Worm (Caenorhabditis elegans): Measurements from ENCODE around the gene glb-33.
A peak's percentile ranks its signal among the peaks of the same experiment; 100 is the strongest.

The glb-33 gene

DNA sequence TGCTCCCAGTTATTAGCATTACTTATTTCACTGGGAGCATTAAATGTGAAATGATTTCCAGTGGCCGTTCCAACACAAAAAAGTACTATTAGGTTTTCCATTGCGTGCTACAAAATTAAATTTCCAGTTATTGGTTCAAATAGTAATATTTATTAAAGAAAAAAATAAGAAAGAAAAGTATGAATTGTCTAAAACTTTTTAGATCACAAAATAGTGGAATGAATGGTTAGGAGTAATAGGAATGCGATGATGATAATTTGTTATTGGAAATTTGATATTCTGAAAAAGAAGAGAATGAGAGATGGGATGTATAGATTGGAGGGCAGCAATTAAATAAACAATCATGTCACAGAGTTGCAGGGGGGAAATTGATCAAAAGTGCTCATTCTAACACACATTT lies 6.1 kb downstream of the glb-33 start, which contains the start of gene Y75B7AL.2:
TSS of gene Y75B7AL.2 (minus strand) at position 101 of the 400 bp plus-strand sequence.
- TF ChIP-seq ama-1 (optimal IDR thresholded peaks at IDR 0.05) (no peak), aha-1 (tag) (peak; percentile 36)

DNA sequence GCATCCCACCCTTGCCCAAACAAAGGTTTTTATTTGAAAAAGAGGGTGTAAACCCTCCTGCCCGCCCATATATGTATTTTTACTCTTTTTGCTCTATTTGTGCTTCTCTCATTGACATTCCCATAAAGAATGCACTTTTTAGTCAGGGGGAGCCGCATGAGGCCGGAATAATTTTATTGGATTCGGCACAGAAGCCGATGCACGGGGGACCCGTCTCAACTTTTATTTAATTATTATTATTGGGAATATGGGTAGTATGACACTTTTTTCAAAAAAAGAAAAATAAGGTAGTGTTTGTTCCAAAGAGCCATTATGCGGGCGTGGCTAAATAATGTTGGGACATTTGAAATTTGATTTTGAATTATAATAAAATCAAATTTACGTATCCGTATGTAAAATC lies 10.1 kb downstream of the glb-33 start:
- TF ChIP-seq nhr-10 (tag; optimal IDR thresholded peaks at IDR 0.05) (no peak), hlh-11 (tag; optimal IDR thresholded peaks at IDR 0.05) (no peak), lir-3 (tag; optimal IDR thresholded peaks at IDR 0.05) (no peak)

DNA sequence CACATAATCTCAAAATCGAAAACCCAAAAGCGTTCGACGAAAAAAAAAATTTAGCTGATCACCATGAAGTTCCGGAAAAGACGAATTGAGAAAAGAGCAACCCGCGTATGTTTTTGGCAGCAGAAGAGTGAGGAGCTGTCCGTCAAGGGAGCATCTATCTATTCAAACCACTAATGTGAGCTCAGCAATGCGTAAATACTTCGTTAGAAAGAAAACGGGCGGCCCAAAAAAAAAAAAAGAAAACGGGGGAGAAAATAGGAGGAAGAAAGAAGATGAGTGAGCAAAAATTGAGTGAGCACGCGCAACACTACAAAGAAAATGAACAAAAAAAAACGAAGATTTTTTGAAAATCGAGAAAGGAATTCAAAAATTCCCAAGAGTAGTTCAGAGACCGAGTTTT lies 12.4 kb downstream of the glb-33 start:
- TF ChIP-seq fkh-10 (GFP tag; optimal IDR thresholded peaks at IDR 0.05) (peak; percentile 21), sdz-12 (GFP tag; optimal IDR thresholded peaks at IDR 0.05) (no peak), ceh-20 (GFP tag; IDR thresholded peaks at IDR 0.05) (0 out of 2 replicates have a peak, but pooled peaks have one; percentile 23), hlh-30 (tag; optimal IDR thresholded peaks at IDR 0.05; ENCODE audit: insufficient read depth) (peak; percentile 25), lsy-2 (tag; optimal IDR thresholded peaks at IDR 0.05) (peak in 1 of 2 experiments; percentile 22)

DNA sequence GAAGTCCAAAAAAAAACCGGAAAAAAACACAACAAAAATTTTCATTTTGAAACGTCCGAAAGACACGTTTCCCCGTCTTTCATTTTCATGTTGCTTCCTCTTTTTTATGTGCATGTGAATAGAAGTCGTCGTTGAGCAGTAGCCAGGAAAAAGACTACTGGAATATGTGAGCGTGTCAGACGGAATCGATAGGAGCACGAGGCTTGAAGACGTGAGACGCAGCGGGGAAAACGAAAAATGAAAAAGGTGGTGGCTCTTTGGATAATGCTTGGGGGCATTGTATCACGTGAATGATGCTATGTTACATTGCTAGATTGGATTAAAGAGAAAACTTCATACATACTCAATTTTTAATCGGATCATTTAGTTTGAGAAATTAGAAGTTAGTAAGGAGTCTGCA lies 14.2 kb downstream of the glb-33 start:
- TF ChIP-seq nhr-41 (GFP tag; IDR thresholded peaks at IDR 0.05) (no peak), ctbp-1 (GFP tag; IDR thresholded peaks at IDR 0.05) (peak; percentile 45; the same call in 1 of the 2 replicates), mep-1 (tag; optimal IDR thresholded peaks at IDR 0.05) (peak; percentile 3), F37D6.2 (tag; optimal IDR thresholded peaks at IDR 0.05) (no peak), mdl-1 (tag; optimal IDR thresholded peaks at IDR 0.05) (peak in 1 of 2 experiments; percentile 66), tra-1 (GFP tag; IDR thresholded peaks at IDR 0.05) (no peak), mxl-3 (GFP tag; optimal IDR thresholded peaks at IDR 0.05) (no peak), tag-97 (GFP tag; IDR thresholded peaks at IDR 0.05) (no peak), dmd-6 (GFP tag; IDR thresholded peaks at IDR 0.05) (peak; percentile 7; the same call in 1 of the 2 replicates), unc-130 (GFP tag; optimal IDR thresholded peaks at IDR 0.05) (no peak), hlh-30 (tag; optimal IDR thresholded peaks at IDR 0.05; ENCODE audit: insufficient read depth) (peak; percentile 85), hif-1 (tag; optimal IDR thresholded peaks at IDR 0.05) (peak in 1 of 2 experiments; percentile 47), lsy-2 (tag; optimal IDR thresholded peaks at IDR 0.05) (peak in 1 of 2 experiments; percentile 56), ceh-20 (GFP tag; IDR thresholded peaks at IDR 0.05) (no peak), lin-39 (tag; optimal IDR thresholded peaks at IDR 0.05) (no peak), unc-62 (GFP tag; optimal IDR thresholded peaks at IDR 0.05 in 1 of 2) (peak in 1 of 2 experiments; percentile 36), unc-62 (tag; optimal IDR thresholded peaks at IDR 0.05) (no peak), dmd-8 (GFP tag; IDR thresholded peaks at IDR 0.05) (no peak), Y5F2A.4 (GFP tag; optimal IDR thresholded peaks at IDR 0.05) (no peak), mdt-29 (GFP tag; IDR thresholded peaks at IDR 0.05) (no peak), set-16 (GFP tag; IDR thresholded peaks at IDR 0.05) (no peak), fkh-10 (GFP tag; optimal IDR thresholded peaks at IDR 0.05) (peak; percentile 49), dpl-1 (GFP tag; optimal IDR thresholded peaks at IDR 0.05) (peak; percentile 23), D1046.2 (GFP tag; IDR thresholded peaks at IDR 0.05) (no peak), spr-1 (tag; optimal IDR thresholded peaks at IDR 0.05) (no peak)

DNA sequence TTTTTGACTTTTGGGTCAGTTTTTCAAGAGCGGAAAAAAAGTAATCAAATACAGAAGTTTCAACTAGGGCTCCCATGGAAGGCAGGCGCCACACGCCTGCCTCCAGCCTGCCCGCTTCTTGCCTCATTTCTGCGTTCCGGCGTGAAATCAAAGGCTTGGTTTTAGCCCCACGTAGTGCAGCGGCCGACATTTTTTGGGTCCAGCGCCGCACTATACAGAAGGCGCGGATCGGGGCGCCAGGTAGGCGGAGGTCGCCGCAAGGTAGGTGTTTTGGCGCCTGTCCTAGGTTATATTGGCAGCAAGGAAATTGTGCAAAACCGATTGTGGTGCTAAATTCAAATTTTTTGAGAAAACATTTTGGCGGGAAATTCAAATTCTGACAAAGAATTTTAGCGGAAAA lies 16.2 kb downstream of the glb-33 start:
- TF ChIP-seq aha-1 (tag) (peak; percentile 94), ZK337.2 (GFP tag; IDR thresholded peaks at IDR 0.05) (no peak), hmg-1.1 (GFP tag; IDR thresholded peaks at IDR 0.05) (0 out of 2 replicates have a peak, but pooled peaks have one; percentile 9), set-16 (GFP tag; IDR thresholded peaks at IDR 0.05) (peak; percentile 81), mxl-2 (GFP tag; conservative IDR thresholded peaks at IDR 0.05) (no peak), lin-1 (GFP tag; IDR thresholded peaks at IDR 0.05) (no peak), hlh-30 (tag; optimal IDR thresholded peaks at IDR 0.05; ENCODE audit: insufficient read depth) (no peak), ceh-20 (GFP tag; IDR thresholded peaks at IDR 0.05) (no peak)

Data from whole organism, L4 larva.